Worm (Caenorhabditis elegans): ENCODE data around the gene trul-1.

DNA sequence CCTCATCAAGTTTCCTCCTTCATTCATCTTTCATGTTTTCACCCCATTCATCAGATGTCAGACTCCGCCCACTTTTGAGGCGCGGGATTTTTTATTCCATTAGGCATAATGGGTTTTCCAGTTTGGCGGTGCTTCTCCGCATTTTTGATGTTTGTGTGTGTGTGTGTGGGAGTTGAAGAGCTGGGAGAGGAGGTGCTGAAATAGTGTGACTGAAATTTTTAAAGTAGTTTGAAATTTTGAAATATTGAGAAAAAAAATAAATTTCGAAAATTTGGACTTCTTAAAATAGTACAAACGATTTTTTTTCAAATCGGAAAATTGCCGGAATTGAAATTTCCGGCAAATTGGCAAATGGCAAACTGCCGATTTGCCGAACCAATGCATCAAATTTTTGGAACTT, 18.8 kb downstream of the trul-1 start, which contains the start of gene scc-2:
- TF ChIP-seq lin-35 (GFP tag; optimal IDR thresholded peaks at IDR 0.05) (no peak), efl-1 (GFP tag; optimal IDR thresholded peaks at IDR 0.05) (no peak), lin-40 (tag; optimal IDR thresholded peaks at IDR 0.05) (no peak), F10E7.11 (tag; optimal IDR thresholded peaks at IDR 0.05) (no peak), mel-28 (tag; optimal IDR thresholded peaks at IDR 0.05; ENCODE audit: borderline replicate concordance) (no peak)

All from whole organism, young adult.